Fruit fly (Drosophila melanogaster) whole organism, wandering third instar larva: ENCODE data around the gene CG5966.

Experiments used
- Abd-B ChIP-seq: fragments of >200 bp; optimal IDR thresholded peaks from 2 replicates; lab custom pipeline; 2017; ENCODE audit warnings: missing biosample characterization, missing genetic modification characterization
- CG32264 ChIP-seq: fragments of 200-800 bp; sonication (Bioruptor generic); optimal IDR thresholded peaks from 2 replicates; lab custom pipeline; 2016; ENCODE audit warnings: missing biosample characterization, missing genetic modification characterization
- CG9705 ChIP-seq: fragments of 200-800 bp; sonication (Bioruptor generic); optimal IDR thresholded peaks from 2 replicates; lab custom pipeline; 2018; ENCODE audit warnings: missing biosample characterization, mild to moderate bottlenecking, missing genetic modification characterization
- Dfd ChIP-seq: fragments of >200 bp; optimal IDR thresholded peaks from 2 replicates; lab custom pipeline; 2017; ENCODE audit warnings: missing biosample characterization, missing genetic modification characterization
- Dif ChIP-seq: fragments of 200-275, 200-300 bp; sonication (Bioruptor generic); optimal IDR thresholded peaks from 2 replicates; lab custom pipeline; 2018; ENCODE audit warnings: missing biosample characterization, missing genetic modification characterization; ENCODE audit not compliant: partially characterized antibody
- GATAd ChIP-seq: sonication (Bioruptor generic); optimal IDR thresholded peaks from 2 replicates; lab custom pipeline; 2016; ENCODE audit warnings: missing biosample characterization, missing genetic modification characterization
- HLH106 ChIP-seq: fragments of 200-800 bp; optimal IDR thresholded peaks from 3 replicates; lab custom pipeline; 2019; ENCODE audit warnings: missing biosample characterization, mild to moderate bottlenecking, missing genetic modification characterization, moderate library complexity
- Hr78 ChIP-seq: fragments of >200 bp; optimal IDR thresholded peaks from 2 replicates; lab custom pipeline; 2017; ENCODE audit warnings: missing biosample characterization, missing genetic modification characterization
- Hr83 ChIP-seq: fragments of 200-300 bp; sonication (Bioruptor generic); optimal IDR thresholded peaks from 2 replicates; lab custom pipeline; 2016; ENCODE audit warnings: missing biosample characterization, mild to moderate bottlenecking, missing genetic modification characterization, moderate library complexity; ENCODE audit not compliant: poor library complexity, severe bottlenecking
- Mio ChIP-seq: sonication (Bioruptor generic); optimal IDR thresholded peaks from 2 replicates; lab custom pipeline; 2016; ENCODE audit warnings: missing biosample characterization, missing genetic modification characterization
- Myc ChIP-seq: fragments of >200 bp; optimal IDR thresholded peaks from 2 replicates; lab custom pipeline; 2017
- Sp1 ChIP-seq: fragments of 200-800 bp; sonication (Bioruptor generic); optimal IDR thresholded peaks from 3 replicates; lab custom pipeline; 2019; ENCODE audit warnings: missing biosample characterization, mild to moderate bottlenecking, missing genetic modification characterization, moderate library complexity
- Vsx2 ChIP-seq: fragments of 200-300, 225-300 bp; sonication (Bioruptor generic); optimal IDR thresholded peaks from 2 replicates; lab custom pipeline; 2018; ENCODE audit warnings: missing biosample characterization, missing genetic modification characterization; ENCODE audit not compliant: partially characterized antibody
- brk ChIP-seq: fragments of 200-800 bp; sonication (Bioruptor generic); optimal IDR thresholded peaks from 2 replicates; lab custom pipeline; 2016; ENCODE audit warnings: missing biosample characterization, mild to moderate bottlenecking, missing genetic modification characterization
- dl ChIP-seq, 2 experiments: fragments of 175-275, 200-275 bp in 1 of 2; fragments of 200-275 bp in 1 of 2; sonication (Bioruptor generic); optimal IDR thresholded peaks; lab custom pipeline; 2018; ENCODE audit warnings: mild to moderate bottlenecking in 2 of 2, missing biosample characterization in 2 of 2, missing genetic modification characterization in 2 of 2, moderate library complexity in 2 of 2; ENCODE audit not compliant: partially characterized antibody in 2 of 2, insufficient read depth in 1 of 2
- dsf ChIP-seq: sonication (Bioruptor generic); optimal IDR thresholded peaks from 2 replicates; lab custom pipeline; 2016; ENCODE audit warnings: missing biosample characterization, missing genetic modification characterization, borderline replicate concordance
- foxo ChIP-seq, 2 experiments: fragments of 200-800 bp; sonication (Bioruptor generic); optimal IDR thresholded peaks; 2 replicates in 1 of 2; 3 replicates in 1 of 2; lab custom pipeline; 2016 to 2017; ENCODE audit warnings: missing biosample characterization in 2 of 2, missing genetic modification characterization in 2 of 2
- fru ChIP-seq: fragments of 200-800 bp; sonication (Bioruptor generic); optimal IDR thresholded peaks from 3 replicates; lab custom pipeline; 2016; ENCODE audit warnings: missing biosample characterization, mild to moderate bottlenecking, missing genetic modification characterization
- h ChIP-seq: fragments of 200-800 bp; sonication (Bioruptor generic); optimal IDR thresholded peaks from 3 replicates; lab custom pipeline; 2016; ENCODE audit warnings: missing biosample characterization, mild to moderate bottlenecking, missing genetic modification characterization
- jim ChIP-seq: fragments of 175-275, 200-325 bp; sonication (Bioruptor generic); optimal IDR thresholded peaks from 2 replicates; lab custom pipeline; 2016; ENCODE audit warnings: missing biosample characterization, mild to moderate bottlenecking, missing genetic modification characterization
- lola ChIP-seq: fragments of >200 bp; optimal IDR thresholded peaks from 2 replicates; lab custom pipeline; 2017; ENCODE audit warnings: missing biosample characterization, missing genetic modification characterization
- pan ChIP-seq: fragments of >200 bp; optimal IDR thresholded peaks from 2 replicates; lab custom pipeline; 2017
- psq ChIP-seq: fragments of 200-800 bp; sonication (Bioruptor generic); optimal IDR thresholded peaks from 3 replicates; lab custom pipeline; 2017; ENCODE audit warnings: missing biosample characterization, mild to moderate bottlenecking, missing genetic modification characterization, moderate library complexity
- rgr ChIP-seq: fragments of 200-800 bp; sonication (Bioruptor generic); optimal IDR thresholded peaks from 3 replicates; lab custom pipeline; 2016; ENCODE audit warnings: missing biosample characterization, mild to moderate bottlenecking, missing genetic modification characterization
- sv ChIP-seq: fragments of 200-800 bp; sonication (Bioruptor generic); optimal IDR thresholded peaks from 3 replicates; lab custom pipeline; 2016; ENCODE audit warnings: missing biosample characterization, missing genetic modification characterization
- tai ChIP-seq: sonication (Bioruptor generic); optimal IDR thresholded peaks from 2 replicates; lab custom pipeline; 2016; ENCODE audit warnings: missing biosample characterization, missing genetic modification characterization
- usp ChIP-seq: fragments of >200 bp; optimal IDR thresholded peaks from 2 replicates; lab custom pipeline; 2017; ENCODE audit warnings: missing biosample characterization, missing genetic modification characterization
- woc ChIP-seq: sonication (Bioruptor generic); optimal IDR thresholded peaks from 2 replicates; lab custom pipeline; 2016; ENCODE audit warnings: missing biosample characterization, mild to moderate bottlenecking, missing genetic modification characterization

Gene CG5966

DNA sequence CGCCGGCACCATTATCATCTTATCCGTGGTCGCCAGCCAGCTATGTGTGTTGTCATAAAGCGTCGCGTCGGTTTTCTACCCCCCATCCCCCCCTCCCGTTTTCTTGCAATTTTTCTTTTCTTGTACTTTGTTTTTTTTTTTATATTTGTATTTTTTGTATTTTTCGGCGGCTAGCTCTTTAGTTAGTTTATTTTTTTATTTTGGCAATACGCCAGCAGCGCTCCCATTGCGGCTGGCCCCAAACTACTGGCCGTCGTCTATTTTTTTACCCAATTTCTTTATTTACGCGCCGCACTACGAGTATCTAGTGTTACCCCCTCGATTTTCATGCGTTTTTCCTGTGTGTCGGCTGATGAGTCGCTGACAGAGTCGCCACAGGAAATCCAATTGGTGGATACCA is 7.2 kb upstream of the CG5966 start:
- TF ChIP-seq rgr (no peak), tai (GFP tag; lab: Kevin White, UChicago) (no peak), Abd-B (no peak), Myc (lab: Kevin White, UChicago) (no peak), foxo (GFP tag; optimal IDR thresholded peaks at IDR 0.05; lab: Kevin White, UChicago) (no peak), Hr78 (no peak), Sp1 (GFP tag; lab: Kevin White, UChicago) (no peak), Hr83 (GFP tag; lab: Kevin White, UChicago) (no peak), fru (GFP tag; lab: Kevin White, UChicago) (no peak)
- TF ChIP-seq, all 38 proteins: peak for 0

dm6 chrX:5983390-5983789 is 5.2 kb upstream of the CG5966 start:
- TF ChIP-seq rgr (no peak), Abd-B (no peak), lola (GFP tag; lab: Kevin White, UChicago) (no peak), HLH106 (tag; lab: Kevin White, UChicago) (no peak), pan (no peak), Sp1 (GFP tag; lab: Kevin White, UChicago) (no peak), h (GFP tag; lab: Kevin White, UChicago) (no peak), Hr83 (GFP tag; lab: Kevin White, UChicago) (no peak)

- TF ChIP-seq foxo (GFP tag; optimal IDR thresholded peaks at IDR 0.05; lab: Kevin White, UChicago): no peak
- TF ChIP-seq Vsx2 (GFP tag; lab: Kevin White, UChicago): no peak
- no peak for TF ChIP-seq h (GFP tag; lab: Kevin White, UChicago)
- no peak for TF ChIP-seq Mio
- no peak for TF ChIP-seq usp (GFP tag; lab: Kevin White, UChicago)
- TF ChIP-seq CG32264: no peak
- TF ChIP-seq Dfd: no peak
Measured at dm6 chrX:5987362-5987761, 1.2 kb upstream of the CG5966 start.

DNA sequence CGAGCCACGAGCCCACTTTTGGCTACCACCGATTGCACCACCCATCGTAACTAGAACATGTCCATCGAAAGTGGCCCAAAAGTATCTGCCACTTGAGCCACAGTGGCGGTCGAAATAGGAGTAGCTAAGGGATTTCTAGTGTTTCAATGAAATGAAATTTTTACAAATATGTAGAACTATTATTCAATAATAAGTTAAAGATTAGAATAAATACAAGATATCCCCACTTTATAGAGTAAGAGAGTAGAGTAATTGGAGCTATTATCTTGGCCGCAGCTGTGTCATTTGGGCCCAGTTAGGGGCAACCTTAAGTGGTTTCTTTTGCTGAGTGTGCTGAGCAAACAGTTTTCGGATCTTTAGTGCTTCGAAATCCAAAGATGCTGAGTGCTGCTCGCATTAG is 777 bp downstream of the CG5966 start:
- TF ChIP-seq dl (GFP tag; optimal IDR thresholded peaks at IDR 0.05; lab: Kevin White, UChicago; ENCODE audit: insufficient read depth in 1 of 2, partially characterized antibody in 2 of 2) (no peak), Vsx2 (GFP tag; lab: Kevin White, UChicago) (no peak), foxo (GFP tag; optimal IDR thresholded peaks at IDR 0.05; lab: Kevin White, UChicago) (no peak), fru (GFP tag; lab: Kevin White, UChicago) (no peak), sv (GFP tag; lab: Kevin White, UChicago) (no peak), jim (GFP tag; lab: Kevin White, UChicago) (no peak), GATAd (GFP tag; lab: Kevin White, UChicago) (no peak), dsf (GFP tag; lab: Kevin White, UChicago) (no peak), brk (GFP tag; lab: Kevin White, UChicago) (no peak), rgr (no peak), tai (GFP tag; lab: Kevin White, UChicago) (no peak), Hr78 (no peak), Dif (GFP tag; lab: Kevin White, UChicago) (no peak), Sp1 (GFP tag; lab: Kevin White, UChicago) (no peak), psq (GFP tag; lab: Kevin White, UChicago) (no peak), woc (no peak)
- TF ChIP-seq, all 38 proteins: peak for 0

dm6 chrX:5992141-5992540 is 3.5 kb downstream of the CG5966 start:
- no peak for TF ChIP-seq sv (GFP tag; lab: Kevin White, UChicago)
- no peak for TF ChIP-seq Sp1 (GFP tag; lab: Kevin White, UChicago)
- TF ChIP-seq CG9705 (GFP tag; lab: Kevin White, UChicago): no peak
- TF ChIP-seq dl (GFP tag; optimal IDR thresholded peaks at IDR 0.05; lab: Kevin White, UChicago; ENCODE audit: insufficient read depth in 1 of 2, partially characterized antibody in 2 of 2): no peak
- no peak for TF ChIP-seq psq (GFP tag; lab: Kevin White, UChicago)
- TF ChIP-seq CG32264: no peak
- no peak for TF ChIP-seq HLH106 (tag; lab: Kevin White, UChicago)
- TF ChIP-seq brk (GFP tag; lab: Kevin White, UChicago): no peak
- peak; percentile 85 for TF ChIP-seq Myc (lab: Kevin White, UChicago)
- peak; percentile 97 for TF ChIP-seq Vsx2 (GFP tag; lab: Kevin White, UChicago)
